Fruit fly (Drosophila melanogaster) whole organism, larva: Measurements from ENCODE around the gene eIF4H2.

ENCODE experiments used
- noc ChIP-seq: fragments of 200-800 bp; sonication (Bioruptor generic); optimal IDR thresholded peaks from 3 replicates; lab custom pipeline; 2019; ENCODE audit warnings: missing biosample characterization, mild to moderate bottlenecking, missing genetic modification characterization, moderate library complexity

Gene eIF4H2

dm6 chr3R:30767556-30767955, 41.7 kb downstream of the eIF4H2 start:
- no peak for TF ChIP-seq noc (tag; lab: Kevin White, UChicago)

- TF ChIP-seq noc (tag; lab: Kevin White, UChicago), result no peak
Observed at dm6 chr3R:30770069-30770633, 44.3 kb downstream of the eIF4H2 start.

- no peak for TF ChIP-seq noc (tag; lab: Kevin White, UChicago)
Observed at dm6 chr3R:30770709-30771108, 44.8 kb downstream of the eIF4H2 start.

dm6 chr3R:30772779-30773546, 47.1 kb downstream of the eIF4H2 start:
- no peak for TF ChIP-seq noc (tag; lab: Kevin White, UChicago)

- TF ChIP-seq noc (tag; lab: Kevin White, UChicago), result no peak
Observed at dm6 chr3R:30775249-30775648, 49.4 kb downstream of the eIF4H2 start.

- no peak for TF ChIP-seq noc (tag; lab: Kevin White, UChicago)
Observed at dm6 chr3R:30775933-30776332, 50.0 kb downstream of the eIF4H2 start.
